Worm (Caenorhabditis elegans) whole organism, young adult: ENCODE data around the gene gplb-1.

Experiments used
- ama-1 ChIP-seq, 3 experiments: fragments of 150-350 bp in 1 of 3; sonication (generic microtip) in 2 of 3; optimal IDR thresholded peaks; 2 replicates each; lab custom pipeline; 2014 to 2018; ENCODE audit warnings: missing biosample characterization in 2 of 3, missing genetic modification characterization in 2 of 3, missing genetic modification reagents in 2 of 3
- ztf-25 ChIP-seq: fragments of 200-800 bp; sonication (Bioruptor generic); IDR thresholded peaks from 2 replicates; pipeline ENCODE4 v1.3.6; 2022; ENCODE audit warnings: missing genetic modification reagents, missing genetic modification characterization, missing compliant biosample characterization

- TF ChIP-seq ama-1 (optimal IDR thresholded peaks at IDR 0.05; lab: Kevin White, UChicago) = no peak
- TF ChIP-seq ama-1 (GFP tag; optimal IDR thresholded peaks at IDR 0.05; lab: Kevin White, UChicago) = no peak
- no peak for TF ChIP-seq ztf-25 (GFP tag; lab: Robert Waterston, UW)
Measured at ce11 chrV:8460306-8460705, 10.7 kb downstream of the gplb-1 start, which contains the start of gene T23B12.6.
